Fruit fly (Drosophila melanogaster): ENCODE results near the gene CG2202.

The CG2202 gene

dm6 chrX:10848565-10848964, at the start of gene CG2202:
Gene CG2202, plus strand, starts transcription at chrX:10848757.
- no peak for TF ChIP-seq Taf1 (GFP tag; IDR thresholded peaks at IDR 0.05)
- TF ChIP-seq CG4854 (GFP tag; optimal IDR thresholded peaks at IDR 0.05), result no peak
- TF ChIP-seq CG6791 (GFP tag; IDR thresholded peaks at IDR 0.05; ENCODE audit: partially characterized antibody), result peak; percentile 53
- no peak for TF ChIP-seq Antp (GFP tag; optimal IDR thresholded peaks at IDR 0.05)
- TF ChIP-seq CG10366 (GFP tag; IDR thresholded peaks at IDR 0.05), result no peak
- no peak for TF ChIP-seq CG17385 (GFP tag; optimal IDR thresholded peaks at IDR 0.05)
- TF ChIP-seq row (GFP tag; IDR thresholded peaks at IDR 0.05), result peak; percentile 62; the same call in 2 of the 3 replicates
- peak; percentile 79 for TF ChIP-seq BEAF-32 (GFP tag; optimal IDR thresholded peaks at IDR 0.05)
- no peak for TF ChIP-seq al (GFP tag; IDR thresholded peaks at IDR 0.05)
- no peak for TF ChIP-seq NFAT (GFP tag; IDR thresholded peaks at IDR 0.05)
- no peak for TF ChIP-seq chinmo (GFP tag; IDR thresholded peaks at IDR 0.05; ENCODE audit: partially characterized antibody)
- no peak for TF ChIP-seq prd (optimal IDR thresholded peaks at IDR 0.05)
- no peak for TF ChIP-seq prd (GFP tag; IDR thresholded peaks at IDR 0.05)
- TF ChIP-seq CG14965 (GFP tag; optimal IDR thresholded peaks at IDR 0.05; ENCODE audit: borderline replicate concordance), result no peak
- TF ChIP-seq Ets97D (GFP tag; optimal IDR thresholded peaks at IDR 0.05), result peak; percentile 16
- no peak for TF ChIP-seq CG12299 (tag; optimal IDR thresholded peaks at IDR 0.05)
- TF ChIP-seq CG13424 (tag; optimal IDR thresholded peaks at IDR 0.05), result peak; percentile 10
- no peak for TF ChIP-seq Xrp1 (GFP tag; IDR thresholded peaks at IDR 0.05)
- TF ChIP-seq mam (GFP tag; optimal IDR thresholded peaks at IDR 0.05), result no peak
- TF ChIP-seq gem (tag; optimal IDR thresholded peaks at IDR 0.05), result no peak
- TF ChIP-seq Trl (optimal IDR thresholded peaks at IDR 0.05), result no peak
- TF ChIP-seq Trl (GFP tag; optimal IDR thresholded peaks at IDR 0.05), result no peak
- peak; percentile 24 for TF ChIP-seq Sin3A (optimal IDR thresholded peaks at IDR 0.05)
- no peak for TF ChIP-seq Lpt (GFP tag; optimal IDR thresholded peaks at IDR 0.05)
- peak; percentile 65 for TF ChIP-seq CG9797 (GFP tag; optimal IDR thresholded peaks at IDR 0.05)
- peak; percentile 61 for TF ChIP-seq bbx (GFP tag; IDR thresholded peaks at IDR 0.05; ENCODE audit: partially characterized antibody)
- TF ChIP-seq sd (tag; optimal IDR thresholded peaks at IDR 0.05), result peak; percentile 48
- peak; percentile 44 for TF ChIP-seq CG2129 (GFP tag; IDR thresholded peaks at IDR 0.05; ENCODE audit: partially characterized antibody)
- TF ChIP-seq Rfx (GFP tag; IDR thresholded peaks at IDR 0.05), result no peak
- TF ChIP-seq pzg (GFP tag; optimal IDR thresholded peaks at IDR 0.05), result peak; percentile 59
- peak; percentile 23 for TF ChIP-seq CG30020 (tag; optimal IDR thresholded peaks at IDR 0.05)
- no peak for TF ChIP-seq CG10959 (GFP tag; IDR thresholded peaks at IDR 0.05)
- TF ChIP-seq CG42726 (GFP tag; IDR thresholded peaks at IDR 0.05; ENCODE audit: partially characterized antibody), result peak; percentile 18; the same call in 1 of the 2 replicates
- TF ChIP-seq stwl (tag; optimal IDR thresholded peaks at IDR 0.05), result peak; percentile 59
- no peak for TF ChIP-seq gcm2 (GFP tag; optimal IDR thresholded peaks at IDR 0.05)
- no peak for TF ChIP-seq zfh2 (GFP tag; optimal IDR thresholded peaks at IDR 0.05)
- no peak for TF ChIP-seq CG1602 (GFP tag; optimal IDR thresholded peaks at IDR 0.05)
- no peak for TF ChIP-seq exex (tag; optimal IDR thresholded peaks at IDR 0.05)
- TF ChIP-seq pros (GFP tag; optimal IDR thresholded peaks at IDR 0.05), result no peak
- TF ChIP-seq zf30C (GFP tag; optimal IDR thresholded peaks at IDR 0.05), result no peak
- peak; percentile 10 for TF ChIP-seq CTCF (GFP tag; optimal IDR thresholded peaks at IDR 0.05)
- TF ChIP-seq stc (GFP tag; IDR thresholded peaks at IDR 0.05), result no peak
- peak; percentile 69 for TF ChIP-seq vnd (GFP tag; IDR thresholded peaks at IDR 0.05; ENCODE audit: partially characterized antibody)
- no peak for TF ChIP-seq run (tag; optimal IDR thresholded peaks at IDR 0.05)
- peak; percentile 74 for TF ChIP-seq gfzf (GFP tag; optimal IDR thresholded peaks at IDR 0.05)
- no peak for TF ChIP-seq Mes4 (GFP tag; optimal IDR thresholded peaks at IDR 0.05)
- no peak for TF ChIP-seq pnt (GFP tag; optimal IDR thresholded peaks at IDR 0.05)
- TF ChIP-seq Sry-δ (GFP tag; optimal IDR thresholded peaks at IDR 0.05), result peak; percentile 57
- TF ChIP-seq Scr (GFP tag; IDR thresholded peaks at IDR 0.05; ENCODE audit: partially characterized antibody), result peak; percentile 77
- no peak for TF ChIP-seq CG7839 (tag; optimal IDR thresholded peaks at IDR 0.05)
- peak; percentile 25 for TF ChIP-seq CG10267 (tag; optimal IDR thresholded peaks at IDR 0.05)
- no peak for TF ChIP-seq CG2199 (GFP tag; IDR thresholded peaks at IDR 0.05)
- no peak for TF ChIP-seq GATAe (GFP tag; conservative IDR thresholded peaks at IDR 0.05)
